Fruit fly (Drosophila melanogaster) whole organism, embryonic: Measurements from ENCODE around the gene ana1.

ENCODE experiments used
- Adf1 ChIP-seq: fragments of 200-800 bp; sonication (Bioruptor generic); IDR thresholded peaks from 2 replicates; pipeline ENCODE4 v1.3.6; 2022; ENCODE audit warnings: missing biosample characterization, missing genetic modification characterization
- Bteb2 ChIP-seq: fragments of 200-800 bp; sonication (Bioruptor generic); optimal IDR thresholded peaks from 2 replicates; lab custom pipeline; 2016; ENCODE audit warnings: missing biosample characterization, missing genetic modification characterization
- CG10366 ChIP-seq: fragments of 200-800 bp; sonication (Bioruptor generic); IDR thresholded peaks from 2 replicates; pipeline ENCODE4 v1.3.6; 2022; ENCODE audit warnings: missing biosample characterization, missing genetic modification characterization
- CG10979 ChIP-seq: fragments of 200-800 bp; sonication (Bioruptor generic); optimal IDR thresholded peaks from 2 replicates; lab custom pipeline; 2018; ENCODE audit warnings: missing biosample characterization, mild to moderate bottlenecking, missing genetic modification characterization, moderate library complexity
- CG11093 ChIP-seq: fragments of 200-800 bp; sonication (Bioruptor generic); IDR thresholded peaks from 3 replicates; pipeline ENCODE4 v1.3.6; 2022; ENCODE audit warnings: missing biosample characterization, missing genetic modification characterization
- CG12219 ChIP-seq: fragments of 200-800 bp; sonication (Bioruptor generic); optimal IDR thresholded peaks from 3 replicates; lab custom pipeline; 2018; ENCODE audit warnings: missing biosample characterization, mild to moderate bottlenecking, missing genetic modification characterization
- CG12942 ChIP-seq: fragments of 200-800 bp; sonication (Bioruptor generic); optimal IDR thresholded peaks from 3 replicates; lab custom pipeline; 2016; ENCODE audit warnings: missing biosample characterization, missing genetic modification characterization
- CG14441 ChIP-seq: fragments of 200-800 bp; sonication (Bioruptor generic); IDR thresholded peaks from 2 replicates; pipeline ENCODE4 v1.3.6; 2022; ENCODE audit warnings: missing biosample characterization, missing genetic modification characterization
- CG17829 ChIP-seq: fragments of 200-800 bp; optimal IDR thresholded peaks from 2 replicates; lab custom pipeline; 2019; ENCODE audit warnings: missing biosample characterization, mild to moderate bottlenecking, missing genetic modification characterization, moderate library complexity
- CG2202 ChIP-seq: fragments of 200-800 bp; sonication (Bioruptor generic); optimal IDR thresholded peaks from 2 replicates; lab custom pipeline; 2018; ENCODE audit warnings: missing biosample characterization, mild to moderate bottlenecking, missing genetic modification characterization
- CG3847 ChIP-seq: fragments of 200-800 bp; sonication (Bioruptor generic); IDR thresholded peaks from 2 replicates; pipeline ENCODE4 v1.3.6; 2022; ENCODE audit warnings: missing biosample characterization, missing genetic modification characterization
- CG3995 ChIP-seq: fragments of 200-800 bp; sonication (Bioruptor generic); optimal IDR thresholded peaks from 3 replicates; lab custom pipeline; 2016; ENCODE audit warnings: missing biosample characterization, missing genetic modification characterization
- CG43689 ChIP-seq: fragments of 200-800 bp; sonication (Bioruptor generic); IDR thresholded peaks from 2 replicates; pipeline ENCODE4 v1.3.6; 2022; ENCODE audit warnings: missing biosample characterization, missing genetic modification characterization
- CG6765 ChIP-seq: fragments of 200-800 bp; sonication (Bioruptor generic); optimal IDR thresholded peaks from 3 replicates; lab custom pipeline; 2017; ENCODE audit warnings: missing biosample characterization, mild to moderate bottlenecking, missing genetic modification characterization
- CG8924 ChIP-seq: fragments of 200-800 bp; optimal IDR thresholded peaks from 3 replicates; lab custom pipeline; 2019; ENCODE audit warnings: missing biosample characterization, mild to moderate bottlenecking, missing genetic modification characterization, moderate library complexity
- CG9609 ChIP-seq: fragments of 200-800 bp; sonication (Bioruptor generic); optimal IDR thresholded peaks from 3 replicates; lab custom pipeline; 2016; ENCODE audit warnings: missing biosample characterization, missing genetic modification characterization
- CkIIα-i1 ChIP-seq: fragments of 200-800 bp; sonication (Bioruptor generic); IDR thresholded peaks from 2 replicates; pipeline ENCODE4 v1.3.6; 2022; ENCODE audit warnings: missing biosample characterization, missing genetic modification characterization
- Dll ChIP-seq: fragments of 200-800 bp; sonication (Bioruptor generic); IDR thresholded peaks from 4 replicates; pipeline ENCODE4 v1.3.6; 2022; ENCODE audit warnings: missing biosample characterization, missing genetic modification characterization; ENCODE audit not compliant: partially characterized antibody
- Ets97D ChIP-seq: fragments of 200-800 bp; sonication (Bioruptor generic); optimal IDR thresholded peaks from 3 replicates; lab custom pipeline; 2016; ENCODE audit warnings: missing biosample characterization, missing genetic modification characterization
- HLHmδ ChIP-seq: fragments of 200-800 bp; sonication (Bioruptor generic); optimal IDR thresholded peaks from 2 replicates; lab custom pipeline; 2018; ENCODE audit warnings: missing biosample characterization, mild to moderate bottlenecking, missing genetic modification characterization, moderate library complexity
- HmgZ ChIP-seq: fragments of 200-800 bp; sonication (Bioruptor generic); optimal IDR thresholded peaks from 2 replicates; lab custom pipeline; 2018; ENCODE audit warnings: missing biosample characterization, mild to moderate bottlenecking, missing genetic modification characterization
- Hr3 ChIP-seq: fragments of 200-800 bp; sonication (Bioruptor generic); optimal IDR thresholded peaks from 3 replicates; lab custom pipeline; 2016; ENCODE audit warnings: missing biosample characterization, missing genetic modification characterization
- Hr39 ChIP-seq: fragments of >200 bp; optimal IDR thresholded peaks from 2 replicates; lab custom pipeline; 2017
- MESR4 ChIP-seq: fragments of 200-800 bp; sonication (Bioruptor generic); optimal IDR thresholded peaks from 2 replicates; lab custom pipeline; 2018; ENCODE audit warnings: missing biosample characterization, mild to moderate bottlenecking, missing genetic modification characterization, moderate library complexity
- Mrtf ChIP-seq: fragments of 200-800 bp; sonication (Bioruptor generic); IDR thresholded peaks from 3 replicates; pipeline ENCODE4 v1.3.6; 2022; ENCODE audit warnings: missing biosample characterization, missing genetic modification characterization
- NfI ChIP-seq: fragments of 200-800 bp; sonication (Bioruptor generic); optimal IDR thresholded peaks from 3 replicates; lab custom pipeline; 2018; ENCODE audit warnings: missing biosample characterization, mild to moderate bottlenecking, missing genetic modification characterization, moderate library complexity
- Six4 ChIP-seq: fragments of 200-800 bp; sonication (Bioruptor generic); optimal IDR thresholded peaks from 2 replicates; lab custom pipeline; 2016; ENCODE audit warnings: missing biosample characterization, missing genetic modification characterization
- Sox100B ChIP-seq: fragments of 200-800 bp; sonication (Bioruptor generic); optimal IDR thresholded peaks from 3 replicates; lab custom pipeline; 2018; ENCODE audit warnings: missing biosample characterization, mild to moderate bottlenecking, missing genetic modification characterization
- Sry-δ ChIP-seq: fragments of 200-800 bp; sonication (Bioruptor generic); optimal IDR thresholded peaks from 2 replicates; lab custom pipeline; 2016; ENCODE audit warnings: missing biosample characterization, missing genetic modification characterization
- Xrp1 ChIP-seq: fragments of 200-800 bp; sonication (Bioruptor generic); IDR thresholded peaks from 2 replicates; pipeline ENCODE4 v1.3.6; 2022; ENCODE audit warnings: missing biosample characterization, missing genetic modification characterization
- al ChIP-seq: fragments of 200-800 bp; sonication (Bioruptor generic); IDR thresholded peaks from 2 replicates; pipeline ENCODE4 v1.3.6; 2022; ENCODE audit warnings: missing biosample characterization, missing genetic modification characterization
- ash1 ChIP-seq: fragments of 200-800 bp; sonication (Bioruptor generic); optimal IDR thresholded peaks from 2 replicates; lab custom pipeline; 2018; ENCODE audit warnings: missing biosample characterization, mild to moderate bottlenecking, missing genetic modification characterization
- az2 ChIP-seq: fragments of 200-800 bp; sonication (Bioruptor generic); optimal IDR thresholded peaks from 3 replicates; lab custom pipeline; 2016; ENCODE audit warnings: missing biosample characterization, missing genetic modification characterization
- cad ChIP-seq: fragments of >200 bp; optimal IDR thresholded peaks from 2 replicates; lab custom pipeline; 2017; ENCODE audit warnings: missing biosample characterization, missing genetic modification characterization
- caup ChIP-seq: fragments of 200-800 bp; sonication (Bioruptor generic); optimal IDR thresholded peaks from 3 replicates; lab custom pipeline; 2017; ENCODE audit warnings: missing biosample characterization, mild to moderate bottlenecking, missing genetic modification characterization, moderate library complexity; ENCODE audit not compliant: severe bottlenecking
- chn ChIP-seq: fragments of 200-800 bp; sonication (Bioruptor generic); optimal IDR thresholded peaks from 2 replicates; lab custom pipeline; 2016; ENCODE audit warnings: missing biosample characterization, missing genetic modification characterization
- danr ChIP-seq: fragments of 200-800 bp; sonication (Bioruptor generic); IDR thresholded peaks from 2 replicates; pipeline ENCODE4 v1.3.6; 2022; ENCODE audit warnings: missing biosample characterization, missing genetic modification characterization
- dati ChIP-seq: fragments of 200-800 bp; sonication (Bioruptor generic); IDR thresholded peaks from 2 replicates; pipeline ENCODE4 v1.3.6; 2022; ENCODE audit warnings: missing biosample characterization, missing genetic modification characterization
- en ChIP-seq: fragments of 200-800 bp; sonication (Bioruptor generic); optimal IDR thresholded peaks from 2 replicates; lab custom pipeline; 2016; ENCODE audit warnings: missing biosample characterization, missing genetic modification characterization
- eve ChIP-seq, 2 experiments: fragments of >200 bp; optimal IDR thresholded peaks; 2 replicates each; lab custom pipeline; 2017; ENCODE audit warnings: missing biosample characterization in 2 of 2, missing genetic modification characterization in 2 of 2
- fu2 ChIP-seq: fragments of 200-800 bp; sonication (Bioruptor generic); optimal IDR thresholded peaks from 2 replicates; lab custom pipeline; 2016; ENCODE audit warnings: missing biosample characterization, missing genetic modification characterization
- h ChIP-seq: fragments of >200 bp; optimal IDR thresholded peaks from 2 replicates; lab custom pipeline; 2017
- her ChIP-seq: fragments of 200-800 bp; sonication (Bioruptor generic); optimal IDR thresholded peaks from 2 replicates; lab custom pipeline; 2016; ENCODE audit warnings: missing biosample characterization, missing genetic modification characterization
- jumu ChIP-seq: fragments of 200-800 bp; sonication (Bioruptor generic); optimal IDR thresholded peaks from 3 replicates; lab custom pipeline; 2016; ENCODE audit warnings: missing biosample characterization, missing genetic modification characterization
- kni ChIP-seq: fragments of 200-800 bp; sonication (Bioruptor generic); optimal IDR thresholded peaks from 3 replicates; lab custom pipeline; 2017; ENCODE audit warnings: mild to moderate bottlenecking, missing biosample characterization, missing genetic modification reagents, missing genetic modification characterization
- peb ChIP-seq: fragments of 200-800 bp; sonication (Bioruptor generic); IDR thresholded peaks from 2 replicates; pipeline ENCODE4 v1.3.6; 2022; ENCODE audit warnings: missing biosample characterization, missing genetic modification characterization
- phol ChIP-seq: fragments of 200-800 bp; sonication (Bioruptor generic); optimal IDR thresholded peaks from 3 replicates; lab custom pipeline; 2018; ENCODE audit warnings: missing biosample characterization, mild to moderate bottlenecking, missing genetic modification characterization, moderate library complexity
- ranshi ChIP-seq: fragments of 200-800 bp; sonication (Bioruptor generic); IDR thresholded peaks from 2 replicates; pipeline ENCODE4 v1.3.6; 2022; ENCODE audit warnings: missing biosample characterization, missing genetic modification characterization
- sens ChIP-seq: fragments of 200-800 bp; sonication (Bioruptor generic); peaks from one replicate; lab custom pipeline; 2016; ENCODE audit warnings: missing biosample characterization, missing genetic modification characterization
- tgo ChIP-seq: fragments of 200-800 bp; sonication (Bioruptor generic); IDR thresholded peaks from 3 replicates; pipeline ENCODE4 v1.3.6; 2022; ENCODE audit warnings: missing biosample characterization, missing genetic modification characterization
- trh ChIP-seq: fragments of 200-800 bp; sonication (Bioruptor generic); optimal IDR thresholded peaks from 2 replicates; lab custom pipeline; 2016; ENCODE audit warnings: missing biosample characterization, missing genetic modification characterization
- vfl ChIP-seq: fragments of 200-800 bp; sonication (Bioruptor generic); optimal IDR thresholded peaks from 2 replicates; lab custom pipeline; 2016; ENCODE audit warnings: missing biosample characterization, missing genetic modification characterization
- yki ChIP-seq: fragments of >200 bp; optimal IDR thresholded peaks from 3 replicates; lab custom pipeline; 2018

The ana1 gene

dm6 chr3R:24543676-24544277, 13.4 kb downstream of the ana1 start, which contains the start of gene Cftr (continued):
- TF ChIP-seq MESR4 (GFP tag; lab: Kevin White, UChicago) (peak; percentile 23), CG3995 (peak; percentile 97), dati (no peak), ranshi (GFP tag; lab: Robert Waterston, UW) (peak; percentile 44; the same call in 1 of the 2 replicates), Dll (GFP tag; lab: Robert Waterston, UW) (0 out of 4 replicates have a peak, but pooled peaks have one; percentile 30), caup (GFP tag; lab: Kevin White, UChicago) (peak; percentile 83), az2 (no peak), peb (GFP tag; lab: Robert Waterston, UW) (no peak), Ets97D (GFP tag; lab: Kevin White, UChicago) (peak; percentile 45), CG14441 (GFP tag; lab: Robert Waterston, UW) (peak; percentile 56; the same call in 1 of the 2 replicates), ash1 (GFP tag; lab: Kevin White, UChicago) (no peak), en (GFP tag; lab: Kevin White, UChicago) (peak; percentile 17), phol (no peak), Sox100B (GFP tag; lab: Kevin White, UChicago) (no peak), Mrtf (GFP tag; lab: Robert Waterston, UW) (peak; percentile 39; the same call in 2 of the 3 replicates), h (no peak), NfI (GFP tag; lab: Kevin White, UChicago) (peak; percentile 57), danr (GFP tag; lab: Robert Waterston, UW) (no peak), CG6765 (GFP tag; lab: Kevin White, UChicago) (no peak), CG11093 (GFP tag; lab: Robert Waterston, UW) (no peak), trh (GFP tag; lab: Kevin White, UChicago) (no peak), Bteb2 (peak; percentile 61), cad (GFP tag; lab: Kevin White, UChicago) (no peak), al (peak; percentile 18; the same call in 1 of the 2 replicates), CG17829 (tag; lab: Kevin White, UChicago) (no peak), CG3847 (GFP tag; lab: Robert Waterston, UW) (peak; percentile 63), CG9609 (GFP tag; lab: Kevin White, UChicago) (peak; percentile 43), jumu (GFP tag; lab: Kevin White, UChicago) (no peak), kni (GFP tag; lab: Kevin White, UChicago) (no peak), CkIIα-i1 (GFP tag; lab: Robert Waterston, UW) (no peak), her (GFP tag; lab: Kevin White, UChicago) (peak; percentile 66), sens (GFP tag; lab: Kevin White, UChicago) (peak; percentile 87), HLHmδ (GFP tag; lab: Kevin White, UChicago) (peak; percentile 9), Sry-δ (GFP tag; lab: Kevin White, UChicago) (peak; percentile 86), Hr3 (GFP tag; lab: Kevin White, UChicago) (no peak), yki (lab: Kevin White, UChicago) (no peak), CG12942 (no peak), CG12219 (no peak), tgo (peak; percentile 36; the same call in 1 of the 3 replicates), vfl (GFP tag; lab: Kevin White, UChicago) (peak; percentile 53), fu2 (GFP tag; lab: Kevin White, UChicago) (peak; percentile 1), CG43689 (GFP tag; lab: Robert Waterston, UW) (0 out of 2 replicates have a peak, but pooled peaks have one; percentile 4), Six4 (GFP tag; lab: Kevin White, UChicago) (no peak), HmgZ (peak; percentile 79), CG10366 (GFP tag; lab: Robert Waterston, UW) (no peak; the same call in 1 of the 2 replicates), CG8924 (no peak), eve (GFP tag; optimal IDR thresholded peaks at IDR 0.05; lab: Kevin White, UChicago) (peak in 1 of 2 experiments; percentile 19), chn (GFP tag; lab: Kevin White, UChicago) (peak; percentile 31), CG10979 (tag; lab: Kevin White, UChicago) (no peak), Hr39 (lab: Kevin White, UChicago) (no peak), CG2202 (no peak), Adf1 (GFP tag; lab: Robert Waterston, UW) (peak; percentile 9; the same call in 1 of the 2 replicates), Xrp1 (GFP tag; lab: Robert Waterston, UW) (no peak)
